Fruit fly (Drosophila melanogaster) Kc167 (cell line): ENCODE results near the gene Cpr64Aa.

Experiments
- Myc ChIP-seq: fragments of >200 bp; optimal IDR thresholded peaks from 2 replicates; lab custom pipeline; 2017; ENCODE audit warnings: missing external identifiers
- Sin3A ChIP-seq: fragments of >200 bp; optimal IDR thresholded peaks from 2 replicates; lab custom pipeline; 2018; ENCODE audit warnings: missing external identifiers
- h ChIP-seq: fragments of >200 bp; optimal IDR thresholded peaks from 3 replicates; lab custom pipeline; 2018; ENCODE audit warnings: missing external identifiers
- insv ChIP-seq: fragments of >200 bp; optimal IDR thresholded peaks from 3 replicates; lab custom pipeline; 2018; ENCODE audit warnings: missing external identifiers
- psq ChIP-seq: fragments of >200 bp; optimal IDR thresholded peaks from 2 replicates; lab custom pipeline; 2017; ENCODE audit warnings: missing external identifiers
- ttk ChIP-seq: sonication (Bioruptor generic); optimal IDR thresholded peaks from 2 replicates; lab custom pipeline; 2017; ENCODE audit warnings: missing external identifiers

The Cpr64Aa gene

dm6 chr3L:4221226-4221770 is 12.3 kb upstream of the Cpr64Aa start:
- TF ChIP-seq insv (lab: Kevin White, UChicago) (no peak), h (no peak), ttk (lab: Kevin White, UChicago) (no peak), Sin3A (lab: Kevin White, UChicago) (no peak), Myc (lab: Kevin White, UChicago) (no peak), psq (lab: Kevin White, UChicago) (no peak)

dm6 chr3L:4220679-4221078 is 11.7 kb upstream of the Cpr64Aa start:
- TF ChIP-seq psq (lab: Kevin White, UChicago) (no peak), Myc (lab: Kevin White, UChicago) (no peak), ttk (lab: Kevin White, UChicago) (no peak), Sin3A (lab: Kevin White, UChicago) (no peak), insv (lab: Kevin White, UChicago) (no peak), h (no peak)

dm6 chr3L:4219291-4220228 is 10.6 kb upstream of the Cpr64Aa start:
- TF ChIP-seq psq (lab: Kevin White, UChicago) (no peak), Myc (lab: Kevin White, UChicago) (no peak), h (no peak), insv (lab: Kevin White, UChicago) (no peak), Sin3A (lab: Kevin White, UChicago) (no peak), ttk (lab: Kevin White, UChicago) (no peak)

dm6 chr3L:4215079-4215478 is 6.1 kb upstream of the Cpr64Aa start, which contains the start of gene Cpr64Ad:
Cpr64Ad (plus strand) TSS chr3L:4215379.
- no peak for TF ChIP-seq Sin3A (lab: Kevin White, UChicago)
- no peak for TF ChIP-seq psq (lab: Kevin White, UChicago)
- no peak for TF ChIP-seq h

- no peak for TF ChIP-seq psq (lab: Kevin White, UChicago)
- TF ChIP-seq Myc (lab: Kevin White, UChicago) = no peak
- TF ChIP-seq insv (lab: Kevin White, UChicago) = no peak
- TF ChIP-seq h = no peak
- TF ChIP-seq ttk (lab: Kevin White, UChicago) = no peak
- no peak for TF ChIP-seq Sin3A (lab: Kevin White, UChicago)
Measured at dm6 chr3L:4212815-4213214, 3.8 kb upstream of the Cpr64Aa start, which contains the start of gene Cpr64Ac. Cpr64Ac (minus strand) TSS chr3L:4212915.

- TF ChIP-seq ttk (lab: Kevin White, UChicago) = no peak
- TF ChIP-seq insv (lab: Kevin White, UChicago) = no peak
- no peak for TF ChIP-seq psq (lab: Kevin White, UChicago)
- no peak for TF ChIP-seq Sin3A (lab: Kevin White, UChicago)
- TF ChIP-seq h = no peak
- no peak for TF ChIP-seq Myc (lab: Kevin White, UChicago)
Measured at dm6 chr3L:4211440-4211839, 2.5 kb upstream of the Cpr64Aa start, which contains the start of gene Cpr64Ab. Cpr64Ab (minus strand) TSS chr3L:4211540.

- no peak for TF ChIP-seq h
- no peak for TF ChIP-seq psq (lab: Kevin White, UChicago)
- no peak for TF ChIP-seq Sin3A (lab: Kevin White, UChicago)
- TF ChIP-seq Myc (lab: Kevin White, UChicago) = no peak
- TF ChIP-seq ttk (lab: Kevin White, UChicago) = no peak
- TF ChIP-seq insv (lab: Kevin White, UChicago) = no peak
Measured at dm6 chr3L:4209731-4210130, 753 bp upstream of the Cpr64Aa start.

dm6 chr3L:4204867-4205266 is 4.1 kb downstream of the Cpr64Aa start:
- TF ChIP-seq h = no peak
- no peak for TF ChIP-seq ttk (lab: Kevin White, UChicago)
- TF ChIP-seq psq (lab: Kevin White, UChicago) = no peak
- no peak for TF ChIP-seq insv (lab: Kevin White, UChicago)
- TF ChIP-seq Sin3A (lab: Kevin White, UChicago) = no peak
- no peak for TF ChIP-seq Myc (lab: Kevin White, UChicago)

- TF ChIP-seq h (no peak), insv (lab: Kevin White, UChicago) (no peak), psq (lab: Kevin White, UChicago) (no peak), ttk (lab: Kevin White, UChicago) (no peak), Myc (lab: Kevin White, UChicago) (no peak), Sin3A (lab: Kevin White, UChicago) (no peak)
Measured at dm6 chr3L:4204239-4204638, 4.7 kb downstream of the Cpr64Aa start, which contains the start of gene CG15005. CG15005 (minus strand) TSS chr3L:4204339.

- TF ChIP-seq ttk (lab: Kevin White, UChicago) = no peak
- TF ChIP-seq Myc (lab: Kevin White, UChicago) = no peak
- TF ChIP-seq psq (lab: Kevin White, UChicago) = no peak
- TF ChIP-seq h = no peak
- no peak for TF ChIP-seq Sin3A (lab: Kevin White, UChicago)
- no peak for TF ChIP-seq insv (lab: Kevin White, UChicago)
Measured at dm6 chr3L:4193730-4194649, 15.0 kb downstream of the Cpr64Aa start, which contains the start of gene CG43367. CG43367 (plus strand) TSS chr3L:4193993.
